Fruit fly (Drosophila melanogaster): ENCODE measurements around the gene CG6834.

Gene CG6834

DNA sequence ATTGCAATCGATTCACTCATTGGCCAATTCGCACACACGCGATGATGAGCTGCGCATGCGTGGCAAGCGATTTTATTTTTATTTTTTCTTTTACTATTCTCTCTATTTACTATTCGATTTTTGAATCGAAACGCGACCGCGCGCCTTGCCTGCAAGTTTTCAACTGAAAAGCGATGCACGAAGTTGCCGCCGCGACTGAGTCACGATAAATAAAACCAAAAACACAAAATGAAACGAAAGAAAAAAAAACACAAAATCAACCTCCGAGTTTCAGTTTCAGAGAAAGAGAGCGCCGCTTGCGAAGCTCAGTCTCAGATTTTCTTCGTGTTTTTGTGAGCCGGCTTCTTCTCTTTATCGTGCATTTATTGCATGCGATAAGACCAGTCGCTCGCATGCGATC is 41.1 kb downstream of the CG6834 start (continued):
- TF ChIP-seq H15 (GFP tag; IDR thresholded peaks at IDR 0.05) (no peak), Deaf1 (tag; optimal IDR thresholded peaks at IDR 0.05) (peak; percentile 51), CG7839 (tag; optimal IDR thresholded peaks at IDR 0.05) (no peak), ATbp (GFP tag; optimal IDR thresholded peaks at IDR 0.05) (peak; percentile 2), E2f2 (GFP tag; IDR thresholded peaks at IDR 0.05) (no peak; the same call in 1 of the 2 replicates), CG1647 (GFP tag; optimal IDR thresholded peaks at IDR 0.05) (no peak), Med (GFP tag) (peak; percentile 49), CG34422 (GFP tag; IDR thresholded peaks at IDR 0.05) (peak; percentile 51; the same call in 1 of the 3 replicates), CG9797 (GFP tag; optimal IDR thresholded peaks at IDR 0.05) (no peak), CG3163 (GFP tag; optimal IDR thresholded peaks at IDR 0.05) (peak; percentile 71), CG2199 (GFP tag; IDR thresholded peaks at IDR 0.05) (0 out of 3 replicates have a peak, but pooled peaks have one; percentile 42), CG7372 (GFP tag; IDR thresholded peaks at IDR 0.05) (no peak), bsh (GFP tag; optimal IDR thresholded peaks at IDR 0.05) (peak in 1 of 2 experiments; percentile 73), CG31441 (GFP tag; IDR thresholded peaks at IDR 0.05) (no peak)

DNA sequence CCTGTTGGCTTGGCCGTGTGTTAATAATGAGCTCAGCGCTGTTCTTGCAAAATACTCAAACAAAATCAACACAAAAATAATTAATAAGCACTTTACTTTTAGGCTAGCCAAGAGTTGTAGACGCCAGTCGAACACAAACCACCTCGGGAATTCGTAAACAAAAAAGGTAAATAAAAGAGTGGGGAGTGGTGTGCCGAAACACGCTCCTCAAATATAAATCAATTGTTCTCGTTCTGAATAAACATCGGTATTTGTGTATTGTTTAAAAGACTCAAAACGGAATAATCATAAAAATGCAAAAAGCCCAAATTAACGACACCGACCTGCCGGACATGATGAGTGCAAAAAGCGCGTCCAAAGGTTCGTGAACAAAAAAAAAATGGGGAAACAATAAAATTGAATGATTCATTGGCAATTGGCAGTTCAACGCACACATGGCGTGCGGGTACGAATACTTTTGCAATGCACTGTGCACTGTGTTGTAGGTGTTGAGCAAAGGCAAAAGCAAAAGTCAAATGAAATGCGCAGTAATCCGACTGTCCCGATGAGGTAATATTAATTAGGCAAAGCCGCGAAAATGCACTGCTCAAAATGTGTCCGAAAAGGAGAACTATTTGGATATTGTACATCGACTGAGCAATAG is 47.9 kb downstream of the CG6834 start:
- TF ChIP-seq CG11398 (GFP tag; optimal IDR thresholded peaks at IDR 0.05) (no peak), pzg (GFP tag; optimal IDR thresholded peaks at IDR 0.05) (no peak), fd102C (GFP tag; optimal IDR thresholded peaks at IDR 0.05) (no peak), CG9797 (GFP tag; optimal IDR thresholded peaks at IDR 0.05) (no peak), ken (GFP tag; IDR thresholded peaks at IDR 0.05) (no peak), bowl (GFP tag; IDR thresholded peaks at IDR 0.05) (no peak), NfI (GFP tag; optimal IDR thresholded peaks at IDR 0.05) (no peak), CG6175 (GFP tag; IDR thresholded peaks at IDR 0.05) (no peak), CG11723 (GFP tag; optimal IDR thresholded peaks at IDR 0.05) (no peak), Adf1 (GFP tag; IDR thresholded peaks at IDR 0.05) (no peak), CG4360 (GFP tag; IDR thresholded peaks at IDR 0.05) (no peak), Dbx (GFP tag; IDR thresholded peaks at IDR 0.05) (no peak), Meics (GFP tag; optimal IDR thresholded peaks at IDR 0.05) (peak; percentile 78), tgo (GFP tag; IDR thresholded peaks at IDR 0.05) (no peak), CG2678 (tag; optimal IDR thresholded peaks at IDR 0.05) (peak; percentile 35), fu2 (GFP tag; optimal IDR thresholded peaks at IDR 0.05) (no peak), ab (GFP tag; optimal IDR thresholded peaks at IDR 0.05) (no peak), CG17361 (GFP tag; IDR thresholded peaks at IDR 0.05) (no peak), BEAF-32 (GFP tag; optimal IDR thresholded peaks at IDR 0.05) (no peak), klu (GFP tag; IDR thresholded peaks at IDR 0.05) (0 out of 2 replicates have a peak, but pooled peaks have one; percentile 8), CG32767 (GFP tag; IDR thresholded peaks at IDR 0.05) (no peak), sob (GFP tag; IDR thresholded peaks at IDR 0.05) (0 out of 2 replicates have a peak, but pooled peaks have one; percentile 36), Blimp-1 (GFP tag; optimal IDR thresholded peaks at IDR 0.05) (no peak), ash1 (GFP tag; optimal IDR thresholded peaks at IDR 0.05) (no peak), sr (GFP tag; IDR thresholded peaks at IDR 0.05) (no peak), CG7987 (GFP tag; optimal IDR thresholded peaks at IDR 0.05) (no peak), stwl (tag; optimal IDR thresholded peaks at IDR 0.05) (no peak), CG2120 (GFP tag; optimal IDR thresholded peaks at IDR 0.05) (peak; percentile 32), CG1832 (GFP tag; optimal IDR thresholded peaks at IDR 0.05) (no peak), CG10321 (GFP tag; IDR thresholded peaks at IDR 0.05) (no peak), NC2β (GFP tag; optimal IDR thresholded peaks at IDR 0.05) (no peak), CG13624 (GFP tag; optimal IDR thresholded peaks at IDR 0.05) (peak; percentile 37), Myb (GFP tag; optimal IDR thresholded peaks at IDR 0.05) (no peak), exex (tag; optimal IDR thresholded peaks at IDR 0.05) (peak; percentile 8), CG14667 (GFP tag; IDR thresholded peaks at IDR 0.05) (no peak), salm (tag; optimal IDR thresholded peaks at IDR 0.05) (no peak), HLH3B (GFP tag; IDR thresholded peaks at IDR 0.05) (no peak)
